Fruit fly (Drosophila melanogaster) whole organism, embryonic: Measurements from ENCODE around the gene Ilp1.

ENCODE experiments used
- Bgb ChIP-seq: fragments of 200-800 bp; sonication (Bioruptor generic); IDR thresholded peaks from 2 replicates; pipeline ENCODE4 v1.3.6; 2022; ENCODE audit warnings: missing biosample characterization, missing genetic modification characterization; ENCODE audit not compliant: partially characterized antibody
- CG10366 ChIP-seq: fragments of 200-800 bp; sonication (Bioruptor generic); IDR thresholded peaks from 2 replicates; pipeline ENCODE4 v1.3.6; 2022; ENCODE audit warnings: missing biosample characterization, missing genetic modification characterization
- CG10654 ChIP-seq: fragments of 200-800 bp; sonication (Bioruptor generic); optimal IDR thresholded peaks from 2 replicates; lab custom pipeline; 2016; ENCODE audit warnings: missing biosample characterization, missing genetic modification characterization
- CG12391 ChIP-seq: fragments of 200-800 bp; sonication (Bioruptor generic); optimal IDR thresholded peaks from 3 replicates; lab custom pipeline; 2018; ENCODE audit warnings: missing biosample characterization, mild to moderate bottlenecking, missing genetic modification characterization, moderate library complexity
- CG14710 ChIP-seq: fragments of 200-800 bp; sonication (Bioruptor generic); optimal IDR thresholded peaks from 3 replicates; lab custom pipeline; 2019; ENCODE audit warnings: missing biosample characterization, mild to moderate bottlenecking, missing genetic modification characterization, moderate library complexity
- CG2116 ChIP-seq: fragments of 200-800 bp; sonication (Bioruptor generic); optimal IDR thresholded peaks from 3 replicates; lab custom pipeline; 2018; ENCODE audit warnings: missing biosample characterization, mild to moderate bottlenecking, missing genetic modification characterization
- CG2678 ChIP-seq: fragments of 200-800 bp; sonication (Bioruptor generic); optimal IDR thresholded peaks from 3 replicates; lab custom pipeline; 2019; ENCODE audit warnings: missing biosample characterization, mild to moderate bottlenecking, missing genetic modification characterization, moderate library complexity
- CG2712 ChIP-seq: fragments of 200-800 bp; optimal IDR thresholded peaks from 3 replicates; lab custom pipeline; 2019; ENCODE audit warnings: missing biosample characterization, mild to moderate bottlenecking, missing genetic modification characterization, moderate library complexity
- CG30431 ChIP-seq: fragments of 200-800 bp; sonication (Bioruptor generic); optimal IDR thresholded peaks from 2 replicates; lab custom pipeline; 2017; ENCODE audit warnings: missing biosample characterization, missing genetic modification characterization
- CG3163 ChIP-seq: fragments of 200-800 bp; sonication (Bioruptor generic); optimal IDR thresholded peaks from 3 replicates; lab custom pipeline; 2016; ENCODE audit warnings: missing biosample characterization, missing genetic modification characterization
- CG42726 ChIP-seq: fragments of 200-800 bp; sonication (Bioruptor generic); IDR thresholded peaks from 2 replicates; pipeline ENCODE4 v1.3.6; 2022; ENCODE audit warnings: missing biosample characterization, missing genetic modification characterization; ENCODE audit not compliant: partially characterized antibody
- CG7786 ChIP-seq: fragments of 200-800 bp; sonication (Bioruptor generic); optimal IDR thresholded peaks from 2 replicates; lab custom pipeline; 2016; ENCODE audit warnings: missing biosample characterization, missing genetic modification characterization
- CG7963 ChIP-seq: fragments of 200-800 bp; sonication (Bioruptor generic); IDR thresholded peaks from 3 replicates; pipeline ENCODE4 v1.3.6; 2022; ENCODE audit warnings: missing biosample characterization, missing genetic modification characterization; ENCODE audit not compliant: partially characterized antibody
- CG9932 ChIP-seq: fragments of 200-800 bp; sonication (Bioruptor generic); IDR thresholded peaks from 2 replicates; pipeline ENCODE4 v1.3.6; 2022; ENCODE audit warnings: missing biosample characterization, missing genetic modification characterization
- CTCF ChIP-seq: fragments of 200-800 bp; sonication (Bioruptor generic); optimal IDR thresholded peaks from 2 replicates; lab custom pipeline; 2017; ENCODE audit warnings: missing biosample characterization, mild to moderate bottlenecking, missing genetic modification characterization, moderate library complexity
- Chrac-16 ChIP-seq: fragments of 200-800 bp; sonication (Bioruptor generic); optimal IDR thresholded peaks from 3 replicates; lab custom pipeline; 2016; ENCODE audit warnings: missing biosample characterization, missing genetic modification characterization
- Dek ChIP-seq: fragments of 200-800 bp; sonication (Bioruptor generic); optimal IDR thresholded peaks from 3 replicates; lab custom pipeline; 2019; ENCODE audit warnings: missing biosample characterization, mild to moderate bottlenecking, missing genetic modification characterization, moderate library complexity
- Dip2 ChIP-seq: fragments of 200-800 bp; sonication (Bioruptor generic); IDR thresholded peaks from 2 replicates; pipeline ENCODE4 v1.3.6; 2022; ENCODE audit warnings: missing biosample characterization, missing genetic modification characterization
- E2f2 ChIP-seq: fragments of 200-800 bp; sonication (Bioruptor generic); IDR thresholded peaks from 2 replicates; pipeline ENCODE4 v1.3.6; 2022; ENCODE audit warnings: missing biosample characterization, missing genetic modification characterization
- Ets97D ChIP-seq: fragments of 200-800 bp; sonication (Bioruptor generic); optimal IDR thresholded peaks from 3 replicates; lab custom pipeline; 2016; ENCODE audit warnings: missing biosample characterization, missing genetic modification characterization
- HLH3B ChIP-seq: fragments of 200-800 bp; sonication (Bioruptor generic); IDR thresholded peaks from 2 replicates; pipeline ENCODE4 v1.3.6; 2022; ENCODE audit warnings: missing biosample characterization, missing genetic modification characterization
- Hr78 ChIP-seq, 2 experiments: fragments of 200-800 bp in 1 of 2; fragments of >200 bp in 1 of 2; sonication (Bioruptor generic) in 1 of 2; optimal IDR thresholded peaks; 2 replicates each; lab custom pipeline; 2017 to 2019; ENCODE audit warnings: missing biosample characterization in 2 of 2, missing genetic modification characterization in 2 of 2, mild to moderate bottlenecking in 1 of 2, moderate library complexity in 1 of 2
- Lim3 ChIP-seq: fragments of 200-800 bp; sonication (Bioruptor generic); IDR thresholded peaks from 2 replicates; pipeline ENCODE4 v1.3.6; 2022; ENCODE audit warnings: missing biosample characterization, missing genetic modification characterization
- Lpt ChIP-seq: fragments of >200 bp; optimal IDR thresholded peaks from 2 replicates; lab custom pipeline; 2018; ENCODE audit warnings: missing biosample characterization, missing genetic modification characterization
- MESR4 ChIP-seq: fragments of 200-800 bp; sonication (Bioruptor generic); optimal IDR thresholded peaks from 2 replicates; lab custom pipeline; 2018; ENCODE audit warnings: missing biosample characterization, mild to moderate bottlenecking, missing genetic modification characterization, moderate library complexity
- Nf-YC ChIP-seq: fragments of 200-800 bp; optimal IDR thresholded peaks from 3 replicates; lab custom pipeline; 2019; ENCODE audit warnings: missing biosample characterization, mild to moderate bottlenecking, missing genetic modification characterization, moderate library complexity
- Six4 ChIP-seq: fragments of 200-800 bp; sonication (Bioruptor generic); optimal IDR thresholded peaks from 2 replicates; lab custom pipeline; 2016; ENCODE audit warnings: missing biosample characterization, missing genetic modification characterization
- Sry-δ ChIP-seq: fragments of 200-800 bp; sonication (Bioruptor generic); optimal IDR thresholded peaks from 2 replicates; lab custom pipeline; 2016; ENCODE audit warnings: missing biosample characterization, missing genetic modification characterization
- amos ChIP-seq: fragments of 200-800 bp; sonication (Bioruptor generic); IDR thresholded peaks from 2 replicates; pipeline ENCODE4 v1.3.6; 2022; ENCODE audit warnings: missing biosample characterization, missing genetic modification characterization; ENCODE audit not compliant: partially characterized antibody
- ato ChIP-seq: fragments of 200-800 bp; sonication (Bioruptor generic); IDR thresholded peaks from 2 replicates; pipeline ENCODE4 v1.3.6; 2022; ENCODE audit warnings: missing biosample characterization, missing genetic modification characterization; ENCODE audit not compliant: partially characterized antibody
- chinmo ChIP-seq: fragments of 200-800 bp; sonication (Bioruptor generic); IDR thresholded peaks from 4 replicates; pipeline ENCODE4 v1.3.6; 2022; ENCODE audit warnings: missing biosample characterization, missing genetic modification characterization; ENCODE audit not compliant: partially characterized antibody
- crp ChIP-seq, 2 experiments: fragments of 200-800 bp; sonication (Bioruptor generic); optimal IDR thresholded peaks; 2 replicates in 1 of 2; 3 replicates in 1 of 2; lab custom pipeline; 2017; ENCODE audit warnings: missing biosample characterization in 2 of 2, missing genetic modification characterization in 2 of 2, mild to moderate bottlenecking in 1 of 2, moderate library complexity in 1 of 2
- hbn ChIP-seq: fragments of 200-800 bp; sonication (Bioruptor generic); IDR thresholded peaks from 2 replicates; pipeline ENCODE4 v1.3.6; 2022; ENCODE audit warnings: missing biosample characterization, missing genetic modification characterization; ENCODE audit not compliant: partially characterized antibody
- hkb ChIP-seq, 2 experiments: fragments of 200-800 bp in 1 of 2; fragments of >200 bp in 1 of 2; sonication (Bioruptor generic) in 1 of 2; IDR thresholded peaks in 1 of 2; optimal IDR thresholded peaks in 1 of 2; 2 replicates each; pipeline versions ENCODE4 v1.3.6 to Lab custom; 2017 to 2022; ENCODE audit warnings: missing biosample characterization in 1 of 2, missing genetic modification characterization in 1 of 2
- jigr1 ChIP-seq: fragments of 200-800 bp; sonication (Bioruptor generic); IDR thresholded peaks from 3 replicates; pipeline ENCODE4 v1.3.6; 2022; ENCODE audit warnings: missing biosample characterization, missing genetic modification characterization
- lilli ChIP-seq: fragments of 200-800 bp; sonication (Bioruptor generic); optimal IDR thresholded peaks from 3 replicates; lab custom pipeline; 2016; ENCODE audit warnings: missing biosample characterization, missing genetic modification characterization
- lola ChIP-seq, 3 experiments: fragments of >200 bp in 2 of 3; fragments of 200-800 bp in 1 of 3; sonication (Bioruptor generic) in 1 of 3; optimal IDR thresholded peaks; 2 replicates each; lab custom pipeline; 2017 to 2019; ENCODE audit warnings: missing biosample characterization in 3 of 3, missing genetic modification characterization in 3 of 3, mild to moderate bottlenecking in 1 of 3, moderate library complexity in 1 of 3
- mirr ChIP-seq: fragments of 200-800 bp; sonication (Bioruptor generic); optimal IDR thresholded peaks from 3 replicates; lab custom pipeline; 2018; ENCODE audit warnings: missing biosample characterization, mild to moderate bottlenecking, missing genetic modification characterization
- mld ChIP-seq: fragments of 200-800 bp; sonication (Bioruptor generic); IDR thresholded peaks from 3 replicates; pipeline ENCODE4 v1.3.6; 2022; ENCODE audit warnings: missing biosample characterization, missing genetic modification characterization; ENCODE audit not compliant: partially characterized antibody
- pb ChIP-seq: fragments of 200-800 bp; sonication (Bioruptor generic); optimal IDR thresholded peaks from 3 replicates; lab custom pipeline; 2016; ENCODE audit warnings: missing biosample characterization, missing genetic modification characterization
- row ChIP-seq: fragments of 200-800 bp; sonication (Bioruptor generic); IDR thresholded peaks from 3 replicates; pipeline ENCODE4 v1.3.6; 2022; ENCODE audit warnings: missing biosample characterization, missing genetic modification characterization
- slbo ChIP-seq: fragments of 200-800 bp; sonication (Bioruptor generic); IDR thresholded peaks from 2 replicates; pipeline ENCODE4 v1.3.6; 2022; ENCODE audit warnings: missing biosample characterization, missing genetic modification characterization
- sug ChIP-seq: fragments of 200-800 bp; optimal IDR thresholded peaks from 2 replicates; lab custom pipeline; 2019; ENCODE audit warnings: missing biosample characterization, mild to moderate bottlenecking, missing genetic modification characterization, moderate library complexity
- tin ChIP-seq: fragments of 200-800 bp; sonication (Bioruptor generic); optimal IDR thresholded peaks from 3 replicates; lab custom pipeline; 2016; ENCODE audit warnings: missing biosample characterization, missing genetic modification characterization
- trem ChIP-seq: fragments of 200-800 bp; optimal IDR thresholded peaks from 3 replicates; lab custom pipeline; 2019; ENCODE audit warnings: missing biosample characterization, mild to moderate bottlenecking, missing genetic modification characterization, moderate library complexity
- vnd ChIP-seq: fragments of 200-800 bp; sonication (Bioruptor generic); IDR thresholded peaks from 3 replicates; pipeline ENCODE4 v1.3.6; 2022; ENCODE audit warnings: missing biosample characterization, missing genetic modification characterization; ENCODE audit not compliant: partially characterized antibody
- vvl ChIP-seq: fragments of 200-800 bp; sonication (Bioruptor generic); IDR thresholded peaks from 2 replicates; pipeline ENCODE4 v1.3.6; 2022; ENCODE audit warnings: missing biosample characterization, missing genetic modification characterization
- zen ChIP-seq: fragments of 200-800 bp; sonication (Bioruptor generic); optimal IDR thresholded peaks from 3 replicates; lab custom pipeline; 2018; ENCODE audit warnings: missing biosample characterization, mild to moderate bottlenecking, missing genetic modification characterization, moderate library complexity
- zfh2 ChIP-seq: fragments of 200-800 bp; sonication (Bioruptor generic); optimal IDR thresholded peaks from 2 replicates; lab custom pipeline; 2016; ENCODE audit warnings: missing biosample characterization, missing genetic modification characterization

The Ilp1 gene

DNA sequence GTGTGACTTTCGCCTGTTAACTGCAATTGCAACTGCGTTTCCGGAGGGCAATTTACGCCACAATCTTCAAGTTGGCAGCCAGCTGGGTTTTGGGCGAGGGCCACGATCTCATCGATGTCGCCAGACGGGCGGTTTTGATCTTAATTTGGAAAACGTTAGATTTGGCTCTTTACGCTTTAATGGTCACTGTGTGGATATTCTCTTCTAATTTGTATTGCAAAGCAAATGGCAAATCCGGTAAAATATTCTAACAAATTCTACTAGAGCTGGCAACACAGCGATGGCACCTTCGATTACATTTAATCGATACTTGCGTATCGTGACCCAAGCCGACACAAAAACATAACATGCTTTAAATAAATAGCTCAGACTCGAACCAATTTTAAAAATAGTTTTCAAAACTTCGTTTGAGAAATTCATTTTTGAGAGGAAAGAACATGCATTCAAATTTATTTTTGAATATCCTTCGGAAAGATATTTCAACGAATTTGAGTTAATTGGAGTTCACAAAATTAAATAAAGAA lies 38.4 kb downstream of the Ilp1 start, which contains the start of gene I-2 (continued):
- peak; percentile 61; the same call in 1 of the 4 replicates for TF ChIP-seq chinmo
- no peak for TF ChIP-seq Nf-YC (tag; lab: Kevin White, UChicago)
- peak; percentile 85 for TF ChIP-seq amos (GFP tag; lab: Robert Waterston, UW)
- peak; percentile 45; the same call in 1 of the 2 replicates for TF ChIP-seq E2f2 (GFP tag; lab: Robert Waterston, UW)
- TF ChIP-seq CG2678 (tag; lab: Kevin White, UChicago) = no peak
- peak; percentile 52; the same call in 2 of the 3 replicates for TF ChIP-seq CG7963 (GFP tag; lab: Robert Waterston, UW)
- TF ChIP-seq mirr (GFP tag; lab: Kevin White, UChicago) = no peak
- TF ChIP-seq lilli (GFP tag; lab: Kevin White, UChicago) = peak; percentile 58
- peak; percentile 29; the same call in 1 of the 2 replicates for TF ChIP-seq vvl (GFP tag; lab: Robert Waterston, UW)
- TF ChIP-seq CG10366 (GFP tag; lab: Robert Waterston, UW) = peak; percentile 19; the same call in 1 of the 2 replicates
- TF ChIP-seq Lpt = no peak
- peak; percentile 73 for TF ChIP-seq ato
- TF ChIP-seq vnd = peak; percentile 73
- no peak for TF ChIP-seq CG30431 (GFP tag; lab: Kevin White, UChicago)
- TF ChIP-seq Ets97D (GFP tag; lab: Kevin White, UChicago) = peak; percentile 16
- peak; percentile 37 for TF ChIP-seq CG2712
- TF ChIP-seq MESR4 (GFP tag; lab: Kevin White, UChicago) = peak; percentile 48
- peak; percentile 47 for TF ChIP-seq trem (tag; lab: Kevin White, UChicago)
- TF ChIP-seq zfh2 (GFP tag; lab: Kevin White, UChicago) = no peak
- TF ChIP-seq lola (GFP tag; optimal IDR thresholded peaks at IDR 0.05; lab: Kevin White, UChicago) = no peak
- TF ChIP-seq CG10654 (GFP tag; lab: Kevin White, UChicago) = no peak
- no peak for TF ChIP-seq zen (tag; lab: Kevin White, UChicago)
- peak; percentile 39 for TF ChIP-seq sug (tag; lab: Kevin White, UChicago)
- no peak for TF ChIP-seq tin (GFP tag; lab: Kevin White, UChicago)
- peak; percentile 91 for TF ChIP-seq Bgb (GFP tag; lab: Robert Waterston, UW)
- TF ChIP-seq CG42726 = peak; percentile 79
- TF ChIP-seq hbn (GFP tag; lab: Robert Waterston, UW) = peak; percentile 70
- no peak for TF ChIP-seq Lim3
- no peak for TF ChIP-seq CG7786 (GFP tag; lab: Kevin White, UChicago)
- TF ChIP-seq jigr1 (GFP tag; lab: Robert Waterston, UW) = peak; percentile 30; the same call in 1 of the 3 replicates
- 0 out of 3 replicates have a peak, but pooled peaks have one; percentile 41 for TF ChIP-seq mld (GFP tag; lab: Robert Waterston, UW)
- peak; percentile 12 for TF ChIP-seq Chrac-16 (GFP tag; lab: Kevin White, UChicago)
- TF ChIP-seq CTCF (GFP tag; lab: Kevin White, UChicago) = peak; percentile 62
- no peak for TF ChIP-seq Six4 (GFP tag; lab: Kevin White, UChicago)
- TF ChIP-seq CG9932 (GFP tag; lab: Robert Waterston, UW) = peak; percentile 70
- peak in 1 of 2 experiments; percentile 13 for TF ChIP-seq Hr78 (GFP tag; optimal IDR thresholded peaks at IDR 0.05; lab: Kevin White, UChicago)
- peak; percentile 59 for TF ChIP-seq CG14710 (tag; lab: Kevin White, UChicago)
- TF ChIP-seq HLH3B (GFP tag; lab: Robert Waterston, UW) = no peak
- peak; percentile 70 for TF ChIP-seq slbo (GFP tag; lab: Robert Waterston, UW)
- peak in 1 of 2 experiments; percentile 41 for TF ChIP-seq crp (GFP tag; optimal IDR thresholded peaks at IDR 0.05; lab: Kevin White, UChicago)
- TF ChIP-seq Dip2 = no peak
- TF ChIP-seq CG12391 (tag; lab: Kevin White, UChicago) = peak; percentile 41
- no peak for TF ChIP-seq hkb (optimal IDR thresholded peaks at IDR 0.05; lab: Kevin White, UChicago)
- TF ChIP-seq hkb (GFP tag; IDR thresholded peaks at IDR 0.05; lab: Robert Waterston, UW) = no peak
- TF ChIP-seq row = peak; percentile 91
- peak; percentile 69 for TF ChIP-seq CG2116 (GFP tag; lab: Kevin White, UChicago)
- TF ChIP-seq Sry-δ (GFP tag; lab: Kevin White, UChicago) = peak; percentile 98
- no peak for TF ChIP-seq CG3163 (GFP tag; lab: Kevin White, UChicago)
- TF ChIP-seq Dek = peak; percentile 10
- TF ChIP-seq pb (GFP tag; lab: Kevin White, UChicago) = no peak
